Fruit fly (Drosophila melanogaster) whole organism, larva: ENCODE results near the gene CG13044.

Experiments
- noc ChIP-seq: fragments of 200-800 bp; sonication (Bioruptor generic); optimal IDR thresholded peaks from 3 replicates; lab custom pipeline; 2019; ENCODE audit warnings: missing biosample characterization, mild to moderate bottlenecking, missing genetic modification characterization, moderate library complexity

The CG13044 gene

dm6 chr3L:16262440-16262839 lies 40.5 kb downstream of the CG13044 start, which contains the start of gene CG13071:
TSS of gene CG13071 (plus strand) at chr3L:16262740.
- no peak for TF ChIP-seq noc (tag; lab: Kevin White, UChicago)

DNA sequence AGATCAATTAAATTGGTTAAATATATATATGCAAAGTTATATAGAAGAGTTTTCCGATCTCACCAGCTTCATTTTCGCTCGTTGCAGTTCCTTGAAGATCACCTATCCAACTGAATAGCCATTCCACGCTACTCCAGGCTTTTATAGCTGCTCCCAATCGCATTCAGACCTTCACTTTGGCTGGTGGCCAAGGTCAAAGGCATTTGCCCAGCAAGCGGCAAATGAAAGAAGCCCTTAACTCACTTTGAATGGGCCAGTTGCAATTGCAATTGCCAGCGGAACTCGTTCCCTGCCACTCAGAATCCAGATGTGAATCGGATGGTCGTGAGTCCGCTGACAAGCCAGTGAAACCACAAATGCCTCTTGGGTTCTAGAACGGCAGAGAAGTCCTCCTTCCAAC lies 41.5 kb downstream of the CG13044 start, which contains the start of gene CG34247:
CG34247 (minus strand) TSS at position 101 of the 400 bp plus-strand sequence.
- no peak for TF ChIP-seq noc (tag; lab: Kevin White, UChicago)

DNA sequence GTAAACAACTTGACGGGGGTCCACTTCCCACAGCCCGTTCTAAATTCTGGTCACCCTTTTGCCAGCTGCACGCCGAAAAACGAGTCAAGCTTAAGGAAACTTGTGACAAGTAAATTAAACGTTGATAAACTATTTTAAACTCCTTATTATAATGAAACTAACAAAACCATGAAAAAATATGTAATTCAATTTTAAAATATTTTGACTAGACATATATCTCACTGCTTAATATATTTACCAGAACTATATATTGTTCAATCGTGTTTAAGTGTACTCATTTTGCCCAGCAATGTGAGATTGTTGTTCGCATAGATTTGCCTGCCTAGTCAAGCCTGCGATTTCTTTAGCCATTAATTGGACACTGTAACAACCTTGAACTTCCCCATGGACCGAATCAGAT lies 43.4 kb downstream of the CG13044 start, which contains the start of gene CG13053:
CG13053 (minus strand) TSS at position 171 of the 400 bp plus-strand sequence.
- no peak for TF ChIP-seq noc (tag; lab: Kevin White, UChicago)

- no peak for TF ChIP-seq noc (tag; lab: Kevin White, UChicago)
These were observed 45.8 kb downstream of the CG13044 start, which contains the start of gene CG13054 for dm6 chr3L:16257118-16257627. TSS of gene CG13054 (minus strand) at chr3L:16257191.
